Fruit fly (Drosophila melanogaster) whole organism, adult: ENCODE data around the gene Atg13.

Experiments
- CG11617 ChIP-seq: fragments of 200-800 bp; sonication (Bioruptor generic); optimal IDR thresholded peaks from 2 replicates; lab custom pipeline; 2017; ENCODE audit warnings: mild to moderate bottlenecking, missing biosample characterization, missing genetic modification reagents, missing genetic modification characterization
- CG12768 ChIP-seq: fragments of 200-800 bp; sonication (Bioruptor generic); optimal IDR thresholded peaks from 2 replicates; lab custom pipeline; 2017; ENCODE audit warnings: missing biosample characterization, missing genetic modification characterization, mild to moderate bottlenecking, moderate library complexity, missing genetic modification reagents
- CG14711 ChIP-seq: fragments of 200-800 bp; sonication (Bioruptor generic); optimal IDR thresholded peaks from 2 replicates; lab custom pipeline; 2018; ENCODE audit warnings: missing biosample characterization, mild to moderate bottlenecking, missing genetic modification characterization, moderate library complexity
- CG1620 ChIP-seq: fragments of 200-800 bp; sonication (Bioruptor generic); optimal IDR thresholded peaks from 2 replicates; lab custom pipeline; 2016; ENCODE audit warnings: missing biosample characterization, missing genetic modification characterization
- CG33017 ChIP-seq: fragments of 200-800 bp; sonication (Bioruptor generic); optimal IDR thresholded peaks from 2 replicates; lab custom pipeline; 2018; ENCODE audit warnings: missing biosample characterization, mild to moderate bottlenecking, missing genetic modification characterization, moderate library complexity
- CG5204 ChIP-seq: fragments of 200-800 bp; sonication (Bioruptor generic); optimal IDR thresholded peaks from 2 replicates; lab custom pipeline; 2016; ENCODE audit warnings: missing biosample characterization, missing genetic modification characterization
- CG7045 ChIP-seq: fragments of 200-800 bp; sonication (Bioruptor generic); optimal IDR thresholded peaks from 2 replicates; lab custom pipeline; 2017; ENCODE audit warnings: missing biosample characterization, mild to moderate bottlenecking, missing genetic modification characterization
- CG7101 ChIP-seq: fragments of 200-800 bp; sonication (Bioruptor generic); optimal IDR thresholded peaks from 2 replicates; lab custom pipeline; 2018; ENCODE audit warnings: missing biosample characterization, mild to moderate bottlenecking, missing genetic modification characterization, moderate library complexity
- Clk ChIP-seq: fragments of 200-800 bp; sonication (Bioruptor generic); optimal IDR thresholded peaks from 2 replicates; lab custom pipeline; 2017; ENCODE audit warnings: missing biosample characterization, missing genetic modification characterization
- Crg-1 ChIP-seq: fragments of 200-800 bp; sonication (Bioruptor generic); optimal IDR thresholded peaks from 2 replicates; lab custom pipeline; 2016; ENCODE audit warnings: missing biosample characterization, missing genetic modification characterization
- Hr96 ChIP-seq: fragments of 200-800 bp; sonication (Bioruptor generic); optimal IDR thresholded peaks from 2 replicates; lab custom pipeline; 2016; ENCODE audit warnings: missing biosample characterization, missing genetic modification characterization
- Mnt ChIP-seq: fragments of 200-800 bp; sonication (Bioruptor generic); optimal IDR thresholded peaks from 2 replicates; lab custom pipeline; 2016; ENCODE audit warnings: missing biosample characterization, mild to moderate bottlenecking, missing genetic modification characterization
- bab1 ChIP-seq: fragments of 200-800 bp; sonication (Bioruptor generic); optimal IDR thresholded peaks from 3 replicates; lab custom pipeline; 2019; ENCODE audit warnings: missing biosample characterization, mild to moderate bottlenecking, missing genetic modification characterization, moderate library complexity
- cic ChIP-seq: fragments of 200-800 bp; sonication (Bioruptor generic); optimal IDR thresholded peaks from 2 replicates; lab custom pipeline; 2017; ENCODE audit warnings: missing biosample characterization, mild to moderate bottlenecking, missing genetic modification characterization, moderate library complexity
- cnc ChIP-seq, 2 experiments: fragments of >200 bp; optimal IDR thresholded peaks; 2 replicates each; lab custom pipeline; 2017
- kay ChIP-seq: fragments of 200-800 bp; sonication (Bioruptor generic); peaks from one replicate; lab custom pipeline; 2016; ENCODE audit warnings: missing biosample characterization, missing genetic modification characterization, borderline replicate concordance
- ovo ChIP-seq: fragments of 200-800 bp; sonication (Bioruptor generic); optimal IDR thresholded peaks from 2 replicates; lab custom pipeline; 2016; ENCODE audit warnings: missing biosample characterization, missing genetic modification characterization
- pad ChIP-seq: fragments of 200-800 bp; sonication (Bioruptor generic); optimal IDR thresholded peaks from 3 replicates; lab custom pipeline; 2017; ENCODE audit warnings: missing biosample characterization, missing genetic modification characterization, mild to moderate bottlenecking, moderate library complexity, missing genetic modification reagents
- tj ChIP-seq: fragments of 200-800 bp; sonication (Bioruptor generic); optimal IDR thresholded peaks from 3 replicates; lab custom pipeline; 2017; ENCODE audit warnings: missing biosample characterization, mild to moderate bottlenecking, missing genetic modification characterization, moderate library complexity
- toe ChIP-seq: fragments of 200-800 bp; sonication (Bioruptor generic); optimal IDR thresholded peaks from 2 replicates; lab custom pipeline; 2016; ENCODE audit warnings: missing biosample characterization, missing genetic modification characterization

The Atg13 gene

DNA sequence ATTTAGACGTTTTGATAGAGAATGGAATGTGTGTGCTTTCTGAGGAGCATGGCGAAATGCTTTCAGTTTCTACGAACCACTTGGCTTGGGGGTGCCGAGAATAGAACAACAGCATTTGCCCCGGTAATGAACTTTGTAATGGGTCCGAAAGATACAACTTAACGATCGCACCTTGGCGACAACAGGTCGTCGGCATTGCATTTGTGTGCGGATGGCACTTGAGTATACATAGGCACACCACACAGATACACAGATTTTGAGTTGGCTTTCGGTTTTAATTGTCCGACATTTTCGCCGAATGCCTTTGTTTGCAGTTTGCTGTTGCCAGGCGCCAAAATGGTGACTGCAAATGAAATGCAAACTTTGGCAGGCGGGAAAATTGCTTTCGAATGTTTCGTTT lies 4.4 kb downstream of the Atg13 start:
- TF ChIP-seq CG12768 (GFP tag; lab: Kevin White, UChicago) (peak; percentile 94), CG11617 (GFP tag; lab: Kevin White, UChicago) (no peak), Mnt (GFP tag; lab: Kevin White, UChicago) (no peak), Hr96 (peak; percentile 67), kay (no peak), CG5204 (GFP tag; lab: Kevin White, UChicago) (peak; percentile 39), toe (GFP tag; lab: Kevin White, UChicago) (peak; percentile 45), pad (GFP tag; lab: Kevin White, UChicago) (no peak), Clk (no peak), CG1620 (no peak)

DNA sequence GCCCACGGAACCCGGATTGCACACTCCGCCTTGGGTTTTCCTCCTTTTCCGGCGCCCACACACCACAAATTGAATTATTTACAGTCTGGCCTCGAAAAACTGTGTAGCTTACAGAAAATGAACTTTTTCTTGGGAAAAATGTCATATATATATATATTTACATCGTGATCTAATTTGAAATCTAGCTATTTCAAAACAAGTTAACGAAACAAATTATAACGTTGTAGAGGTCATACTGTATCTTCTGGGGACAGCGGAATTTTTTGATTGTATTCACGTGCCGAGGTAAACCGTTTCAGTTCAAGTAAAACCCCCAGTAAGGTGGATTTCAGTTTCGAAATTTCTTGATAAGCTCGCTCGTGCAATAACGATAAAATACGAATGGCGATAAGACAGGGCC lies 4.8 kb downstream of the Atg13 start:
- no peak for TF ChIP-seq Hr96
- TF ChIP-seq CG14711 = peak; percentile 77
- TF ChIP-seq CG7101 (tag; lab: Kevin White, UChicago) = peak; percentile 76
- no peak for TF ChIP-seq Mnt (GFP tag; lab: Kevin White, UChicago)
- TF ChIP-seq CG5204 (GFP tag; lab: Kevin White, UChicago) = no peak
- TF ChIP-seq pad (GFP tag; lab: Kevin White, UChicago) = peak; percentile 27
- TF ChIP-seq CG7045 = no peak
- TF ChIP-seq cic (GFP tag; lab: Kevin White, UChicago) = peak; percentile 32
- TF ChIP-seq kay = peak; percentile 90
- peak; percentile 55 for TF ChIP-seq CG33017 (tag; lab: Kevin White, UChicago)
- no peak for TF ChIP-seq CG11617 (GFP tag; lab: Kevin White, UChicago)
- peak; percentile 80 for TF ChIP-seq bab1 (GFP tag; lab: Kevin White, UChicago)
- TF ChIP-seq CG12768 (GFP tag; lab: Kevin White, UChicago) = no peak
- no peak for TF ChIP-seq toe (GFP tag; lab: Kevin White, UChicago)
- TF ChIP-seq tj (GFP tag; lab: Kevin White, UChicago) = peak; percentile 72
- no peak for TF ChIP-seq Clk
- TF ChIP-seq Crg-1 = no peak
- TF ChIP-seq CG1620 = no peak
- no peak for TF ChIP-seq ovo (GFP tag; lab: Kevin White, UChicago)
- TF ChIP-seq cnc (optimal IDR thresholded peaks at IDR 0.05; lab: Kevin White, UChicago) = no peak

DNA sequence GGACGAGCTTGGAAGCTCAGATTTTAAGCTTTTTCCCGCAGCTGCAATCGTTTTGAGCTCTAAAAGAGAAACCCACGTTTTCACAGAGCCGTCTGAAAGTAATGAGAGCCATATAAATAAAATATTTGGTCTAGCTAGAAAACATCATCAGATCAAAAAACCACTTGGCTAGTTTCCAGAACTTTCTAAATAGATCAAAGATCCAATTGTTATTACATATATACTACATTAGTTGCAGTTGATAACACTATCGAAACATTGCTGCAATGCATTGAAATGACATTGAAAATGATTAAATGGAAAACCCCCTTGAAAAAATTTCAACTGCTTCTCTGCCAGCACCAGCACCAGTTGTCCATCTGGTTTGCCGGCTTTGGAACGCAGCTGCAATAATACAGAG lies 5.4 kb downstream of the Atg13 start:
- peak; percentile 19 for TF ChIP-seq CG5204 (GFP tag; lab: Kevin White, UChicago)
- TF ChIP-seq kay = no peak
- TF ChIP-seq Crg-1 = no peak
- TF ChIP-seq CG7045 = peak; percentile 19

DNA sequence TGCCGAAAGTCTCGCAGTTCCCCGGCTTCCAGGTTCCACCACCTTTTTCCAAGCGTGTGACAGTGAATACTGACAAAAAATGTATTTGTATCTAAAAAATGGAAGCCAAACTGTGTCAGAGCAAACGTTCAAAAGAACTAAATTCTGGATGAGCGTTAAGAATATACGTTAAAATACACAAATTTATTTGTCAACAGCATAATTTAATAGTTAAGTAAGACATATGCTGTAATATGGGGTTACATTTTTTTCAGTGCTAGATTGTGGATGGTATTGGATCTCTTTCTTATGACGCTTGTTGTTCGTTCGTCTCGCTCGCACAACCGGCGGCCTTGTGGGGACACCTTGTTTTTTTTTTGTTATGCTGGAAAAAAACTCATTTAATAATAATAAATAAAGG lies 6.0 kb downstream of the Atg13 start:
- TF ChIP-seq bab1 (GFP tag; lab: Kevin White, UChicago) (peak; percentile 18), Hr96 (peak; percentile 1), pad (GFP tag; lab: Kevin White, UChicago) (no peak), CG12768 (GFP tag; lab: Kevin White, UChicago) (no peak), CG5204 (GFP tag; lab: Kevin White, UChicago) (peak; percentile 5), Mnt (GFP tag; lab: Kevin White, UChicago) (no peak), tj (GFP tag; lab: Kevin White, UChicago) (no peak), ovo (GFP tag; lab: Kevin White, UChicago) (no peak), CG7045 (no peak), Crg-1 (no peak), CG33017 (tag; lab: Kevin White, UChicago) (no peak), kay (no peak), CG14711 (peak; percentile 37), cnc (optimal IDR thresholded peaks at IDR 0.05; lab: Kevin White, UChicago) (no peak), Clk (no peak), CG1620 (no peak), cic (GFP tag; lab: Kevin White, UChicago) (no peak), toe (GFP tag; lab: Kevin White, UChicago) (no peak), CG11617 (GFP tag; lab: Kevin White, UChicago) (no peak), CG7101 (tag; lab: Kevin White, UChicago) (peak; percentile 0)

DNA sequence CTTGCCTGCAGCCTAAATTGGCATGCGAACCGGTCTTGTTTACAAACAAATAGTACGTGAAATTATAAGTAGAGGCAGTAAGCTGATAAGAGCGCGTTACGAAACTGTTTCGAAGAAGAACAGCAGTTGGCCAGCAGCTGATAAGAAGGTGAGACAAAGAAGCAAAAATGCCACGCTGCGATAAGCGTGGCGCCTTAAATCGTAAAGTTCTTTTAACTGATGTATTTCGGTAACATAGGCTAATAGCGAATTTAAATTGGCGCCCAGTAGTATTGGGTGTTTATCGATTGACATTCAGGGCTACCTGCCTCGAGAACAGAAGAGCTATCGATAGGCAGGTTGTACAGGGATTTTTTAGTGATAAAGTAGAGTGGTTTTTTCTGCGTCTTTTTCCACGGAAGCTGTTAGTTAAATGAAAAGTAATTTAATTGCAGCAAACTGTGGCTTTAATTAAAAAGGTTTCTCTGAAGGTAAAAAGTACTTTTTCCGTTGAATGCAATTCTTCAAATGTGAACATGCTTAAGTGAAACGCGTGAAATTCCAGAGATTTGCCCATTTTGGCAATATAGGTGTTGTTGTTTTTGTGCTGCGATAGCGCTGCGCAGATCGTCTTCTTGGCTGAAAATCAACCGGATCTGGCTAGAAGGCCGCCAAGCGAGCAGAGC lies 7.1 kb downstream of the Atg13 start, which contains the start of gene stck:
Gene stck (plus strand): TSS at position 353 of the 665 bp plus-strand sequence.
- no peak for TF ChIP-seq cnc (optimal IDR thresholded peaks at IDR 0.05; lab: Kevin White, UChicago)
- no peak for TF ChIP-seq CG11617 (GFP tag; lab: Kevin White, UChicago)
- peak; percentile 30 for TF ChIP-seq Mnt (GFP tag; lab: Kevin White, UChicago)
- TF ChIP-seq bab1 (GFP tag; lab: Kevin White, UChicago) = no peak
- TF ChIP-seq toe (GFP tag; lab: Kevin White, UChicago) = no peak
- TF ChIP-seq ovo (GFP tag; lab: Kevin White, UChicago) = no peak
- peak; percentile 49 for TF ChIP-seq CG1620
- peak; percentile 69 for TF ChIP-seq kay
- TF ChIP-seq CG7045 = no peak
- TF ChIP-seq tj (GFP tag; lab: Kevin White, UChicago) = no peak
- no peak for TF ChIP-seq CG7101 (tag; lab: Kevin White, UChicago)
- no peak for TF ChIP-seq CG12768 (GFP tag; lab: Kevin White, UChicago)
- no peak for TF ChIP-seq Clk
- no peak for TF ChIP-seq CG5204 (GFP tag; lab: Kevin White, UChicago)
- no peak for TF ChIP-seq CG14711
- no peak for TF ChIP-seq CG33017 (tag; lab: Kevin White, UChicago)
- TF ChIP-seq Crg-1 = no peak
- no peak for TF ChIP-seq pad (GFP tag; lab: Kevin White, UChicago)
- peak; percentile 4 for TF ChIP-seq Hr96
- peak; percentile 89 for TF ChIP-seq cic (GFP tag; lab: Kevin White, UChicago)

DNA sequence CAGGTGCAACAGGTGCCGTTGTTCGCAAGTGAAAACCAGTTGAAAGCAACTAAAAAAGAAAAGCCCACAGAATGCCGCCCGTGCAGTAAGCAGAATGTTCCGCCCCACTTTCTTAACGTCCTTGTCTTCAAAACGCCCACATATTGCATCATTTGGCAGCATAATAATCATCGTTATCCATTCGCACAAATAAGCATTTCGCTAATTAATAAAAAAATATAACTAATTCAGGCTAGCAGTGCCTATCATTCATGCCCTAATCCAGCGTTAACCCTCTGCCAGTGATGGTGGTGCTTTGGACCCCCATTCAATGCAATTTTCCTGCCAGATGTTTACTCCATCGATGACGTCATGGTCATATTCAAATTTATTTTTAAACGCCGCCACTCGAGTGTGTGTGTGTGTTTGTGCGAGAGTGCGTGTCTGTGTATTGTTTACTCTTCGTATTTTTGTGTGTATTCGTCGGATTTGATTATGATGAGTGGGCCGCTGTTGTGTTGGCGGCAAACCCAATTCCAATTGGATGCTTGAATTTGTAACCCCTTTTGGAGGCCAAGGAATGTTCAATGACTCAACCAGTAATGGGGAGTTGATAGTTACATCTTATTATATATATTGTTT lies 7.9 kb downstream of the Atg13 start:
- TF ChIP-seq CG11617 (GFP tag; lab: Kevin White, UChicago) (no peak), cic (GFP tag; lab: Kevin White, UChicago) (peak; percentile 17)
